Fruit fly (Drosophila melanogaster) whole organism, embryonic: ENCODE measurements around the gene CG4452.

Source experiments
- CG8924 ChIP-seq: fragments of 200-800 bp; optimal IDR thresholded peaks from 3 replicates; lab custom pipeline; 2019; ENCODE audit warnings: missing biosample characterization, mild to moderate bottlenecking, missing genetic modification characterization, moderate library complexity
- HHEX ChIP-seq: fragments of 200-800 bp; sonication (Bioruptor generic); optimal IDR thresholded peaks from 3 replicates; lab custom pipeline; 2017; ENCODE audit warnings: missing biosample characterization, mild to moderate bottlenecking, missing genetic modification characterization, missing genetic modification reagents
- Hr78 ChIP-seq, 2 experiments: fragments of 200-800 bp in 1 of 2; fragments of >200 bp in 1 of 2; sonication (Bioruptor generic) in 1 of 2; optimal IDR thresholded peaks; 2 replicates each; lab custom pipeline; 2017 to 2019; ENCODE audit warnings: missing biosample characterization in 2 of 2, missing genetic modification characterization in 2 of 2, mild to moderate bottlenecking in 1 of 2, moderate library complexity in 1 of 2
- ems ChIP-seq: fragments of 200-800 bp; sonication (Bioruptor generic); optimal IDR thresholded peaks from 3 replicates; lab custom pipeline; 2016; ENCODE audit warnings: missing biosample characterization, missing genetic modification characterization

DNA sequence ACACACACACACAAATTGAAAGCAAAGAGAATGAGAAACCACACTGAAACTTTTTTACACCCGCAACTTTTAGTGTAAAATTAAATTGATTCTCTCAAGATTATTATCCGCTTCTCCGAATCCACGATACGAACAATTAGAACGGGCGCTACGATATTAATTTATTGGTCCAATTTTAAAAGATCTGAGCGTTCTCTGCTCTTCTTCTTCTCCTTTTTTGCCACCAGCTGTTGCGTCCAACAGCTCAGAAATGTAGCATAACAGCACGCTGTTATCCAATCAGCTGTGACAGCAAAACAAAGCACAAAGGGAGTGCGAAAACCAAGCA, 8.5 kb upstream of the CG4452 start, which contains the start of the genes UGP and Svip:
- no peak for TF ChIP-seq HHEX (GFP tag; lab: Kevin White, UChicago)
- TF ChIP-seq Hr78 (GFP tag; optimal IDR thresholded peaks at IDR 0.05; lab: Kevin White, UChicago), result no peak
- TF ChIP-seq ems (GFP tag; lab: Kevin White, UChicago), result no peak
- TF ChIP-seq CG8924, result peak; percentile 44
